Fruit fly (Drosophila melanogaster): ENCODE results near the gene CG42564.

CG42564 gene

DNA sequence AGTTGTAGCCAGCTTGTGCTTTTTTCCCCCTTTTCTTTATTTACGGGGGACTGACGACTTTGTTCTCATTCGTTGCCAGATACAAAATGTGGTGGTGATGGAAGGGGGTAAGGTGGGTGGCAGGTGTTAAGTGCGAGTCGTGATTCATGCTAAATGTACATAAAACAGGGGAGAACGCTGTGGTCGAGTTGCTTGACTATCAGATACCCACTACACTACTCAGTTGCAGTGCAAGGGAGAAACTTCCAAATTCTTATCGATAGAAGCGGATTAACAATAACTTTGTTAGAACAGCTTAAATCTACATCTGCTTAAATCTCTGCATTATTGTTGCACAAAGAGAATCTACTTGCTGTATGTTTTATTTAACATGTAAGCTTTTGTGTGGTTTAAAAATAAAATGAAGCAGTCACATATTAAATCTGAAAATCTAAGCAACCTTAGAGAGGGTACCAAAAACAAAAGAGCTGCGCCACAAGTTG is 23.4 kb downstream of the CG42564 start (continued):
- no peak for TF ChIP-seq HLHmδ (GFP tag; optimal IDR thresholded peaks at IDR 0.05)
- no peak for TF ChIP-seq CG16863 (GFP tag; optimal IDR thresholded peaks at IDR 0.05)
- TF ChIP-seq vfl (GFP tag; optimal IDR thresholded peaks at IDR 0.05): no peak
- no peak for TF ChIP-seq CG5245 (GFP tag; optimal IDR thresholded peaks at IDR 0.05)
- peak; percentile 3 for TF ChIP-seq Meics (GFP tag; optimal IDR thresholded peaks at IDR 0.05)
- no peak for TF ChIP-seq CG8765 (GFP tag; IDR thresholded peaks at IDR 0.05)
- TF ChIP-seq slbo (GFP tag; IDR thresholded peaks at IDR 0.05): no peak; the same call in 1 of the 2 replicates
- peak; percentile 47 for TF ChIP-seq zfh2 (GFP tag; optimal IDR thresholded peaks at IDR 0.05)
- TF ChIP-seq shn (GFP tag; optimal IDR thresholded peaks at IDR 0.05): no peak
- no peak for TF ChIP-seq Lim3 (GFP tag; IDR thresholded peaks at IDR 0.05)
- TF ChIP-seq CG9437 (GFP tag; optimal IDR thresholded peaks at IDR 0.05): no peak
- TF ChIP-seq Ets97D (GFP tag; optimal IDR thresholded peaks at IDR 0.05): no peak
- peak; percentile 27; the same call in 1 of the 2 replicates for TF ChIP-seq al (GFP tag; IDR thresholded peaks at IDR 0.05)
- no peak for TF ChIP-seq CG10565 (GFP tag; optimal IDR thresholded peaks at IDR 0.05)
- TF ChIP-seq GATAe (GFP tag; conservative IDR thresholded peaks at IDR 0.05): no peak
- TF ChIP-seq pfk (GFP tag; optimal IDR thresholded peaks at IDR 0.05): no peak
- no peak for TF ChIP-seq CG18476 (GFP tag; optimal IDR thresholded peaks at IDR 0.05)
- TF ChIP-seq CG30431 (GFP tag; optimal IDR thresholded peaks at IDR 0.05): no peak
- no peak for TF ChIP-seq CG1602 (GFP tag; optimal IDR thresholded peaks at IDR 0.05)
- TF ChIP-seq sqz (GFP tag; optimal IDR thresholded peaks at IDR 0.05): no peak
- TF ChIP-seq CG10209 (GFP tag; optimal IDR thresholded peaks at IDR 0.05): no peak
- TF ChIP-seq luna (GFP tag; optimal IDR thresholded peaks at IDR 0.05): no peak
- TF ChIP-seq CG6654 (GFP tag; optimal IDR thresholded peaks at IDR 0.05): no peak
- no peak for TF ChIP-seq kni (GFP tag; optimal IDR thresholded peaks at IDR 0.05)
- TF ChIP-seq CG31365 (tag; optimal IDR thresholded peaks at IDR 0.05): no peak
- TF ChIP-seq peb (GFP tag; IDR thresholded peaks at IDR 0.05): no peak
- 0 out of 3 replicates have a peak, but pooled peaks have one; percentile 30 for TF ChIP-seq CG6791 (GFP tag; IDR thresholded peaks at IDR 0.05; ENCODE audit: partially characterized antibody)
- TF ChIP-seq CG14441 (GFP tag; IDR thresholded peaks at IDR 0.05): no peak
- TF ChIP-seq ro (GFP tag; IDR thresholded peaks at IDR 0.05): no peak

DNA sequence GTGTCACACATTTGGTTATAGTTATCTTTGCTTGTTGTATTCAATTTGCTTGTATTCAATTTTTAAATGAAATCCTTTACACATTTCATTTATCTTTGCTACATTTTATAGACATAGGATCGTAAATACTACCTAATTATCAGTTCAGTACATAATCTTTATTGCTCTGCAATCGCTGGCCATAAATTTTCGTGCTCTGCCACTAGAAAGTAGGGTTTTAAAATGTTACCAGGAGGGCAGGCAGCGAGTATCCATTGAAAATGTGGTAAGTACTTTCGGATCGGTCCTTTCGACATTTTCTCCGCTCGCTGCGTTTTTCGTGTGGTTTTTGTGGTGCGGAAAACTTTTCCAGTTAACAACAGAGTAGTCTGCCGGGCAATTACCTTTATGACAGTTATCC is 25.0 kb downstream of the CG42564 start:
- TF ChIP-seq CG10431 (GFP tag; optimal IDR thresholded peaks at IDR 0.05) (peak; percentile 41), CG3838 (GFP tag; optimal IDR thresholded peaks at IDR 0.05) (no peak), Vsx1 (GFP tag; optimal IDR thresholded peaks at IDR 0.05) (peak; percentile 51), CG14050 (GFP tag; IDR thresholded peaks at IDR 0.05) (no peak), PHDP (tag; optimal IDR thresholded peaks at IDR 0.05) (peak; percentile 20), stwl (tag; optimal IDR thresholded peaks at IDR 0.05) (no peak), unpg (GFP tag; optimal IDR thresholded peaks at IDR 0.05) (peak; percentile 4), CG6683 (GFP tag; optimal IDR thresholded peaks at IDR 0.05) (no peak), CG2678 (tag; optimal IDR thresholded peaks at IDR 0.05) (peak; percentile 14), CG34376 (GFP tag; optimal IDR thresholded peaks at IDR 0.05) (peak; percentile 28), CG15479 (GFP tag; optimal IDR thresholded peaks at IDR 0.05) (peak; percentile 53), CG5180 (GFP tag; optimal IDR thresholded peaks at IDR 0.05) (peak; percentile 3), Scr (GFP tag; IDR thresholded peaks at IDR 0.05; ENCODE audit: partially characterized antibody) (no peak), Dref (GFP tag; IDR thresholded peaks at IDR 0.05) (no peak), seq (GFP tag; IDR thresholded peaks at IDR 0.05) (no peak), CG2116 (GFP tag; optimal IDR thresholded peaks at IDR 0.05) (no peak), CG12071 (GFP tag; optimal IDR thresholded peaks at IDR 0.05) (peak; percentile 46), grau (tag; optimal IDR thresholded peaks at IDR 0.05) (no peak), CG2120 (GFP tag; optimal IDR thresholded peaks at IDR 0.05) (no peak), odd (GFP tag; optimal IDR thresholded peaks at IDR 0.05) (no peak), insv (GFP tag; optimal IDR thresholded peaks at IDR 0.05) (no peak), CG3995 (GFP tag; optimal IDR thresholded peaks at IDR 0.05) (no peak), Nf-YC (tag; optimal IDR thresholded peaks at IDR 0.05) (no peak), sens (GFP tag) (peak; percentile 26)

Data from whole organism, embryonic.